Fruit fly (Drosophila melanogaster): ENCODE measurements around the gene rdgA.

rdgA gene

dm6 chrX:9062665-9063064, 155.8 kb downstream of the rdgA start (continued):
- TF ChIP-seq gem (tag; optimal IDR thresholded peaks at IDR 0.05) = peak; percentile 53
- TF ChIP-seq TFAM (GFP tag; optimal IDR thresholded peaks at IDR 0.05) = no peak
- TF ChIP-seq otp (GFP tag; IDR thresholded peaks at IDR 0.05) = 0 out of 3 replicates have a peak, but pooled peaks have one; percentile 14
- no peak for TF ChIP-seq nerfin-2 (GFP tag; IDR thresholded peaks at IDR 0.05; ENCODE audit: partially characterized antibody)
- peak; percentile 24; the same call in 1 of the 2 replicates for TF ChIP-seq CG9932 (GFP tag; IDR thresholded peaks at IDR 0.05)
- 0 out of 2 replicates have a peak, but pooled peaks have one; percentile 28 for TF ChIP-seq ssp (GFP tag; IDR thresholded peaks at IDR 0.05)
- peak; percentile 7 for TF ChIP-seq CG12391 (tag; optimal IDR thresholded peaks at IDR 0.05)
- no peak for TF ChIP-seq CG18476 (GFP tag; optimal IDR thresholded peaks at IDR 0.05)
- TF ChIP-seq CG12104 (GFP tag; optimal IDR thresholded peaks at IDR 0.05) = no peak
- TF ChIP-seq insv (GFP tag; optimal IDR thresholded peaks at IDR 0.05) = no peak
- TF ChIP-seq Adf1 (GFP tag; IDR thresholded peaks at IDR 0.05) = no peak
- TF ChIP-seq CoRest (tag; optimal IDR thresholded peaks at IDR 0.05) = peak; percentile 16
- TF ChIP-seq h (optimal IDR thresholded peaks at IDR 0.05) = no peak
- TF ChIP-seq ara (GFP tag; IDR thresholded peaks at IDR 0.05) = no peak
- TF ChIP-seq CG7987 (GFP tag; optimal IDR thresholded peaks at IDR 0.05) = no peak
- peak; percentile 13 for TF ChIP-seq CG30403 (GFP tag; optimal IDR thresholded peaks at IDR 0.05)
- no peak for TF ChIP-seq CG6791 (GFP tag; IDR thresholded peaks at IDR 0.05; ENCODE audit: partially characterized antibody)
- peak; percentile 46 for TF ChIP-seq CG6689 (GFP tag; IDR thresholded peaks at IDR 0.05)
- TF ChIP-seq CG43689 (GFP tag; IDR thresholded peaks at IDR 0.05) = no peak
- peak; percentile 48; the same call in 1 of the 2 replicates for TF ChIP-seq Xrp1 (GFP tag; IDR thresholded peaks at IDR 0.05)
- no peak for TF ChIP-seq rib (GFP tag; IDR thresholded peaks at IDR 0.05)
- TF ChIP-seq CG9817 (tag; optimal IDR thresholded peaks at IDR 0.05) = peak; percentile 8
- no peak for TF ChIP-seq Hsf (GFP tag; optimal IDR thresholded peaks at IDR 0.05)
- no peak for TF ChIP-seq CG15479 (GFP tag; optimal IDR thresholded peaks at IDR 0.05)
- TF ChIP-seq CG16813 (GFP tag; IDR thresholded peaks at IDR 0.05; ENCODE audit: partially characterized antibody) = no peak
- TF ChIP-seq ttk (GFP tag; IDR thresholded peaks at IDR 0.05) = 0 out of 2 replicates have a peak, but pooled peaks have one; percentile 7
- no peak for TF ChIP-seq MESR4 (GFP tag; optimal IDR thresholded peaks at IDR 0.05)
- no peak for TF ChIP-seq CG9609 (GFP tag; optimal IDR thresholded peaks at IDR 0.05)
- no peak for TF ChIP-seq CG6854 (GFP tag; optimal IDR thresholded peaks at IDR 0.05)
- no peak for TF ChIP-seq Dip3 (GFP tag; optimal IDR thresholded peaks at IDR 0.05)
- TF ChIP-seq shn (GFP tag; optimal IDR thresholded peaks at IDR 0.05) = no peak
- TF ChIP-seq ERR (GFP tag; optimal IDR thresholded peaks at IDR 0.05) = no peak
- no peak for TF ChIP-seq dmrt11E (tag; optimal IDR thresholded peaks at IDR 0.05)
- TF ChIP-seq CG10654 (GFP tag; optimal IDR thresholded peaks at IDR 0.05) = no peak
- TF ChIP-seq Fer2 (tag; optimal IDR thresholded peaks at IDR 0.05) = no peak
- no peak for TF ChIP-seq zfh2 (GFP tag; optimal IDR thresholded peaks at IDR 0.05)
- no peak for TF ChIP-seq H15 (GFP tag; IDR thresholded peaks at IDR 0.05)
- peak; percentile 16; the same call in 1 of the 2 replicates for TF ChIP-seq ap (GFP tag; IDR thresholded peaks at IDR 0.05)
- TF ChIP-seq Hr51 (GFP tag; optimal IDR thresholded peaks at IDR 0.05) = peak in 1 of 2 experiments; percentile 57
- TF ChIP-seq C15 (GFP tag; IDR thresholded peaks at IDR 0.05) = no peak
- no peak for TF ChIP-seq CG14860 (GFP tag; IDR thresholded peaks at IDR 0.05; ENCODE audit: partially characterized antibody)
- TF ChIP-seq Tbp (GFP tag; optimal IDR thresholded peaks at IDR 0.05) = no peak
- TF ChIP-seq CG5180 (GFP tag; optimal IDR thresholded peaks at IDR 0.05) = no peak
- peak; percentile 15 for TF ChIP-seq CG2120 (GFP tag; optimal IDR thresholded peaks at IDR 0.05)
- no peak for TF ChIP-seq CG10979 (tag; optimal IDR thresholded peaks at IDR 0.05)
- TF ChIP-seq peb (GFP tag; IDR thresholded peaks at IDR 0.05) = no peak
- TF ChIP-seq CG6765 (GFP tag; optimal IDR thresholded peaks at IDR 0.05) = no peak
- no peak for TF ChIP-seq tup (GFP tag; optimal IDR thresholded peaks at IDR 0.05)
- TF ChIP-seq crc (GFP tag; optimal IDR thresholded peaks at IDR 0.05) = no peak
- TF ChIP-seq ro (GFP tag; IDR thresholded peaks at IDR 0.05) = no peak

Data from whole organism, embryonic.